Worm (Caenorhabditis elegans) whole organism, young adult: ENCODE results near the gene Y69A2AR.47.

ENCODE experiments used
- C17E4.6 ChIP-seq: fragments of 200-800 bp; sonication (Bioruptor generic); IDR thresholded peaks from 2 replicates; pipeline ENCODE4 v1.3.6; 2022; ENCODE audit warnings: missing genetic modification reagents, missing genetic modification characterization, missing compliant biosample characterization
- F10E7.11 ChIP-seq: sonication (generic microtip); optimal IDR thresholded peaks from 2 replicates; lab custom pipeline; 2017; ENCODE audit warnings: mild to moderate bottlenecking, missing genetic modification characterization, moderate library complexity, missing compliant biosample characterization
- F23B12.7 ChIP-seq: sonication (generic microtip); optimal IDR thresholded peaks from 2 replicates; lab custom pipeline; 2017; ENCODE audit warnings: missing genetic modification characterization, mild to moderate bottlenecking, missing compliant biosample characterization, antibody characterized with exemption, moderate library complexity; ENCODE audit not compliant: insufficient read depth
- F39B2.1 ChIP-seq: fragments of 200-800 bp; sonication (Bioruptor generic); IDR thresholded peaks from 2 replicates; pipeline ENCODE4 v1.3.6; 2022; ENCODE audit warnings: missing genetic modification reagents, missing genetic modification characterization, missing compliant biosample characterization
- F55B11.4 ChIP-seq: sonication (generic microtip); optimal IDR thresholded peaks from 2 replicates; lab custom pipeline; 2016; ENCODE audit warnings: missing compliant biosample characterization, missing genetic modification characterization, borderline replicate concordance; ENCODE audit not compliant: insufficient read depth
- K11D2.4 ChIP-seq: fragments of 200-800 bp; sonication (Bioruptor generic); IDR thresholded peaks from 2 replicates; pipeline ENCODE4 v1.3.6; 2022; ENCODE audit warnings: missing genetic modification reagents, missing genetic modification characterization, missing compliant biosample characterization
- ZK185.1 ChIP-seq: sonication (generic microtip); optimal IDR thresholded peaks from 2 replicates; lab custom pipeline; 2016; ENCODE audit warnings: mild to moderate bottlenecking, missing genetic modification characterization, missing compliant biosample characterization; ENCODE audit not compliant: poor library complexity, severe bottlenecking
- attf-3 ChIP-seq: fragments of 200-800 bp; sonication (Bioruptor generic); conservative IDR thresholded peaks from 2 replicates; pipeline ENCODE4 v1.3.6; 2022; ENCODE audit warnings: missing genetic modification reagents, missing genetic modification characterization, missing compliant biosample characterization
- attf-5 ChIP-seq: fragments of 200-800 bp; sonication (Bioruptor generic); optimal IDR thresholded peaks from 2 replicates; lab custom pipeline; 2018; ENCODE audit warnings: mild to moderate bottlenecking, missing genetic modification characterization, missing compliant biosample characterization
- attf-6 ChIP-seq: fragments of 200-800 bp; sonication (Bioruptor generic); IDR thresholded peaks from 2 replicates; pipeline ENCODE4 v1.3.6; 2022; ENCODE audit warnings: missing genetic modification reagents, missing genetic modification characterization, missing compliant biosample characterization
- cebp-1 ChIP-seq, 2 experiments: fragments of 200-800 bp in 1 of 2; sonication (Bioruptor generic) in 1 of 2; sonication (generic microtip) in 1 of 2; IDR thresholded peaks in 1 of 2; optimal IDR thresholded peaks in 1 of 2; 2 replicates each; pipeline versions ENCODE4 v1.3.6 to Lab custom; 2017 to 2022; ENCODE audit warnings: missing compliant biosample characterization in 2 of 2, missing genetic modification characterization in 2 of 2, mild to moderate bottlenecking in 1 of 2, missing genetic modification reagents in 1 of 2, moderate library complexity in 1 of 2
- cebp-2 ChIP-seq: fragments of 200-800 bp; sonication (Bioruptor generic); IDR thresholded peaks from 2 replicates; pipeline ENCODE4 v1.3.6; 2022; ENCODE audit warnings: missing genetic modification characterization, missing compliant biosample characterization
- ceh-58 ChIP-seq: fragments of 200-800 bp; sonication (Bioruptor generic); IDR thresholded peaks from 2 replicates; pipeline ENCODE4 v1.3.6; 2022; ENCODE audit warnings: missing genetic modification characterization, missing compliant biosample characterization
- ceh-91 ChIP-seq: fragments of 200-800 bp; sonication (Bioruptor generic); IDR thresholded peaks from 2 replicates; pipeline ENCODE4 v1.3.6; 2022; ENCODE audit warnings: missing genetic modification reagents, missing genetic modification characterization, missing compliant biosample characterization
- chd-7 ChIP-seq: sonication (generic microtip); optimal IDR thresholded peaks from 2 replicates; lab custom pipeline; 2016; ENCODE audit warnings: mild to moderate bottlenecking, missing genetic modification characterization, moderate library complexity, missing compliant biosample characterization
- die-1 ChIP-seq: sonication (generic microtip); optimal IDR thresholded peaks from 2 replicates; lab custom pipeline; 2016; ENCODE audit warnings: missing genotype, mild to moderate bottlenecking, missing genetic modification characterization, missing compliant biosample characterization
- egrh-3 ChIP-seq: fragments of 200-800 bp; sonication (Bioruptor generic); IDR thresholded peaks from 2 replicates; pipeline ENCODE4 v1.3.6; 2022; ENCODE audit warnings: missing genetic modification reagents, missing genetic modification characterization, missing compliant biosample characterization
- ets-4 ChIP-seq: fragments of 200-800 bp; sonication (Bioruptor generic); optimal IDR thresholded peaks from 2 replicates; lab custom pipeline; 2018; ENCODE audit warnings: mild to moderate bottlenecking, missing genetic modification characterization, missing compliant biosample characterization
- hlh-26 ChIP-seq: fragments of 200-800 bp; sonication (Bioruptor generic); conservative IDR thresholded peaks from 2 replicates; pipeline ENCODE4 v1.3.6; 2022; ENCODE audit warnings: missing genetic modification reagents, missing genetic modification characterization, missing compliant biosample characterization
- hsf-1 ChIP-seq: fragments of 200-800 bp; sonication (Bioruptor generic); IDR thresholded peaks from 2 replicates; pipeline ENCODE4 v1.3.6; 2022; ENCODE audit warnings: missing genetic modification reagents, missing genetic modification characterization, missing compliant biosample characterization
- lin-40 ChIP-seq: sonication (generic microtip); optimal IDR thresholded peaks from 2 replicates; lab custom pipeline; 2016; ENCODE audit warnings: missing genetic modification characterization, mild to moderate bottlenecking, missing compliant biosample characterization, missing genotype, missing genetic modification reagents
- lin-54 ChIP-seq: fragments of 200-800 bp; sonication (Bioruptor generic); optimal IDR thresholded peaks from 2 replicates; lab custom pipeline; 2018; ENCODE audit warnings: mild to moderate bottlenecking, missing genetic modification characterization, missing compliant biosample characterization
- lir-1 ChIP-seq: fragments of 200-800 bp; sonication (Bioruptor generic); conservative IDR thresholded peaks from 2 replicates; pipeline ENCODE4 v1.3.6; 2022; ENCODE audit warnings: missing genetic modification reagents, missing genetic modification characterization, missing compliant biosample characterization
- madf-10 ChIP-seq: sonication (generic microtip); optimal IDR thresholded peaks from 2 replicates; lab custom pipeline; 2016; ENCODE audit warnings: mild to moderate bottlenecking, missing genetic modification characterization, missing compliant biosample characterization
- nfya-1 ChIP-seq: sonication (generic microtip); optimal IDR thresholded peaks from 2 replicates; lab custom pipeline; 2017; ENCODE audit warnings: antibody characterized with exemption, missing compliant biosample characterization, missing genetic modification characterization, borderline replicate concordance; ENCODE audit not compliant: insufficient read depth
- nhr-179 ChIP-seq: sonication (generic microtip); optimal IDR thresholded peaks from 2 replicates; lab custom pipeline; 2016; ENCODE audit warnings: mild to moderate bottlenecking, missing genetic modification characterization, missing compliant biosample characterization
- nhr-80 ChIP-seq: sonication (generic microtip); optimal IDR thresholded peaks from 2 replicates; lab custom pipeline; 2016; ENCODE audit warnings: missing genetic modification characterization, missing compliant biosample characterization
- rcor-1 ChIP-seq: fragments of 200-800 bp; sonication (Bioruptor generic); IDR thresholded peaks from 2 replicates; pipeline ENCODE4 v1.3.6; 2022; ENCODE audit warnings: missing genetic modification reagents, missing genetic modification characterization, missing compliant biosample characterization
- snpc-1.1 ChIP-seq: sonication (generic microtip); optimal IDR thresholded peaks from 2 replicates; lab custom pipeline; 2017; ENCODE audit warnings: missing genetic modification characterization, mild to moderate bottlenecking, missing compliant biosample characterization, antibody characterized with exemption, moderate library complexity, missing genotype, missing genetic modification reagents; ENCODE audit not compliant: insufficient read depth
- snpc-1.3 ChIP-seq: sonication (generic microtip); optimal IDR thresholded peaks from 2 replicates; lab custom pipeline; 2017; ENCODE audit warnings: missing genetic modification characterization, mild to moderate bottlenecking, missing compliant biosample characterization, antibody characterized with exemption, moderate library complexity, missing genotype, missing genetic modification reagents; ENCODE audit not compliant: insufficient read depth
- sptf-2 ChIP-seq: fragments of 200-800 bp; sonication (Bioruptor generic); optimal IDR thresholded peaks from 2 replicates; lab custom pipeline; 2018; ENCODE audit warnings: mild to moderate bottlenecking, missing genetic modification characterization, missing compliant biosample characterization
- tbp1 ChIP-seq: fragments of 200-800 bp; sonication (Bioruptor generic); optimal IDR thresholded peaks from 2 replicates; lab custom pipeline; 2018; ENCODE audit warnings: mild to moderate bottlenecking, missing genetic modification characterization, missing compliant biosample characterization
- unc-130 ChIP-seq: sonication (generic microtip); optimal IDR thresholded peaks from 2 replicates; lab custom pipeline; 2016; ENCODE audit warnings: missing genetic modification reagents, missing genetic modification characterization, missing compliant biosample characterization
- unc-62 ChIP-seq: fragments of 150-350 bp; optimal IDR thresholded peaks from 2 replicates; lab custom pipeline; 2014; ENCODE audit warnings: missing biosample characterization, missing genetic modification reagents, missing genetic modification characterization
- xnd-1 ChIP-seq: sonication (generic microtip); optimal IDR thresholded peaks from 2 replicates; lab custom pipeline; 2016; ENCODE audit warnings: missing genotype, missing genetic modification reagents, missing genetic modification characterization, missing compliant biosample characterization
- zfh-2 ChIP-seq: fragments of 200-800 bp; sonication (Bioruptor generic); conservative IDR thresholded peaks from 2 replicates; pipeline ENCODE4 v1.3.6; 2022; ENCODE audit warnings: missing genetic modification reagents, missing genetic modification characterization, missing compliant biosample characterization
- ztf-18 ChIP-seq: sonication (generic microtip); optimal IDR thresholded peaks from 2 replicates; lab custom pipeline; 2016; ENCODE audit warnings: missing genotype, mild to moderate bottlenecking, missing genetic modification characterization, missing compliant biosample characterization
- ztf-6 ChIP-seq: fragments of 200-800 bp; sonication (Bioruptor generic); IDR thresholded peaks from 2 replicates; pipeline ENCODE4 v1.3.6; 2022; ENCODE audit warnings: missing genetic modification reagents, missing genetic modification characterization, missing compliant biosample characterization

Y69A2AR.47 gene

ce11 chrIV:2562071-2562470, 35.4 kb upstream of the Y69A2AR.47 start, which contains the start of gene Y69A2AR.50:
Gene Y69A2AR.50, plus strand, starts transcription at chrIV:2562371.
- no peak for TF ChIP-seq rcor-1
- TF ChIP-seq attf-6 (GFP tag; lab: Robert Waterston, UW): no peak
- TF ChIP-seq C17E4.6 (GFP tag; lab: Robert Waterston, UW): no peak

- no peak for TF ChIP-seq ceh-58 (GFP tag; lab: Robert Waterston, UW)
- no peak for TF ChIP-seq ztf-6 (GFP tag; lab: Robert Waterston, UW)
- no peak for TF ChIP-seq ceh-91 (GFP tag; lab: Robert Waterston, UW)
- no peak for TF ChIP-seq attf-5
- no peak for TF ChIP-seq hsf-1
- no peak for TF ChIP-seq attf-3
- no peak for TF ChIP-seq ets-4 (GFP tag; lab: Kevin White, UChicago)
- TF ChIP-seq chd-7 (tag; lab: Kevin White, UChicago): no peak
- TF ChIP-seq nfya-1 (tag; lab: Kevin White, UChicago): no peak
- TF ChIP-seq hlh-26 (GFP tag; lab: Robert Waterston, UW): no peak
- no peak for TF ChIP-seq F55B11.4 (tag; lab: Kevin White, UChicago)
- no peak for TF ChIP-seq F39B2.1 (GFP tag; lab: Robert Waterston, UW)
- TF ChIP-seq lin-54: no peak
- no peak for TF ChIP-seq snpc-1.3 (tag; lab: Kevin White, UChicago)
- TF ChIP-seq lir-1 (GFP tag; lab: Robert Waterston, UW): no peak
- no peak for TF ChIP-seq madf-10 (tag; lab: Kevin White, UChicago)
- no peak for TF ChIP-seq tbp1 (GFP tag; lab: Kevin White, UChicago)
- no peak for TF ChIP-seq F23B12.7 (tag; lab: Kevin White, UChicago)
- no peak for TF ChIP-seq nhr-80 (tag; lab: Kevin White, UChicago)
- no peak for TF ChIP-seq K11D2.4 (GFP tag; lab: Robert Waterston, UW)
These were observed 33.5 kb upstream of the Y69A2AR.47 start, which contains the start of gene Y69A2AR.24 for ce11 chrIV:2563969-2564368. Gene Y69A2AR.24, minus strand, starts transcription at chrIV:2564069.

- TF ChIP-seq nhr-80 (tag; lab: Kevin White, UChicago) (no peak), unc-62 (GFP tag; lab: Kevin White, UChicago) (no peak), die-1 (tag; lab: Kevin White, UChicago) (no peak), cebp-1 (GFP tag; IDR thresholded peaks at IDR 0.05; lab: Robert Waterston, UW) (no peak), cebp-1 (tag; optimal IDR thresholded peaks at IDR 0.05; lab: Kevin White, UChicago) (no peak), ZK185.1 (tag; lab: Kevin White, UChicago) (no peak), F10E7.11 (tag; lab: Kevin White, UChicago) (no peak), zfh-2 (GFP tag; lab: Robert Waterston, UW) (no peak), nhr-179 (tag; lab: Kevin White, UChicago) (no peak), snpc-1.1 (tag; lab: Kevin White, UChicago) (no peak), egrh-3 (GFP tag; lab: Robert Waterston, UW) (no peak), nfya-1 (tag; lab: Kevin White, UChicago) (no peak), unc-130 (no peak), lin-40 (no peak), xnd-1 (tag; lab: Kevin White, UChicago) (no peak), cebp-2 (GFP tag; lab: Robert Waterston, UW) (no peak), ztf-18 (tag; lab: Kevin White, UChicago) (no peak), ztf-6 (GFP tag; lab: Robert Waterston, UW) (no peak), F55B11.4 (tag; lab: Kevin White, UChicago) (no peak), chd-7 (tag; lab: Kevin White, UChicago) (no peak), sptf-2 (GFP tag; lab: Kevin White, UChicago) (no peak)
These were observed 29.2 kb upstream of the Y69A2AR.47 start, which contains the start of the genes Y69A2AR.25 and Y69A2AR.12 for ce11 chrIV:2568267-2568666. Gene Y69A2AR.25, minus strand, starts transcription at chrIV:2568367. Gene Y69A2AR.12, plus strand, starts transcription at chrIV:2568614.
